Worm (Caenorhabditis elegans) whole organism, midembryonic: Measurements from ENCODE around the gene nlp-78.

ENCODE experiments used
- T22C8.4 ChIP-seq: fragments of 200-800 bp; sonication (Bioruptor generic); IDR thresholded peaks from 2 replicates; pipeline ENCODE4 v1.3.6; 2022; ENCODE audit warnings: missing genetic modification characterization, missing compliant biosample characterization
- cog-1 ChIP-seq: sonication (generic microtip); optimal IDR thresholded peaks from 2 replicates; lab custom pipeline; 2016; ENCODE audit warnings: missing genetic modification characterization, missing compliant biosample characterization
- flt-1 ChIP-seq: fragments of 200-800 bp; sonication (Bioruptor generic); IDR thresholded peaks from 2 replicates; pipeline ENCODE4 v1.3.6; 2022; ENCODE audit warnings: missing genetic modification characterization, missing compliant biosample characterization
- klf-2 ChIP-seq: fragments of 200-800 bp; sonication (Bioruptor generic); conservative IDR thresholded peaks from 2 replicates; pipeline ENCODE4 v1.3.6; 2022; ENCODE audit warnings: missing genetic modification reagents, missing genetic modification characterization, missing compliant biosample characterization
- med-1 ChIP-seq: sonication (generic microtip); optimal IDR thresholded peaks from 2 replicates; lab custom pipeline; 2017; ENCODE audit warnings: missing genetic modification characterization, mild to moderate bottlenecking, missing compliant biosample characterization, antibody characterized with exemption, missing genetic modification reagents; ENCODE audit not compliant: insufficient read depth
- ref-1 ChIP-seq: fragments of 200-800 bp; sonication (Bioruptor generic); conservative IDR thresholded peaks from 2 replicates; pipeline ENCODE4 v1.3.6; 2022; ENCODE audit warnings: missing genetic modification reagents, missing genetic modification characterization, missing compliant biosample characterization
- tab-1 ChIP-seq: fragments of 200-800 bp; sonication (Bioruptor generic); IDR thresholded peaks from 2 replicates; pipeline ENCODE4 v1.3.6; 2022; ENCODE audit warnings: missing genetic modification characterization, missing compliant biosample characterization
- ztf-23 ChIP-seq: fragments of 200-800 bp; sonication (Bioruptor generic); IDR thresholded peaks from 2 replicates; pipeline ENCODE4 v1.3.6; 2022; ENCODE audit warnings: missing genetic modification reagents, missing genetic modification characterization, missing compliant biosample characterization
- ztf-29 ChIP-seq: fragments of 200-800 bp; sonication (Bioruptor generic); IDR thresholded peaks from 2 replicates; pipeline ENCODE4 v1.3.6; 2022; ENCODE audit warnings: missing genetic modification reagents, missing genetic modification characterization, missing compliant biosample characterization

Gene nlp-78

ce11 chrII:9169450-9169960 is 33.5 kb downstream of the nlp-78 start, which contains the start of gene dpl-1:
Gene dpl-1 (plus strand): TSS chrII:9169910.
- TF ChIP-seq flt-1 (GFP tag; lab: Robert Waterston, UW) = no peak
- no peak for TF ChIP-seq ref-1 (GFP tag; lab: Robert Waterston, UW)
- TF ChIP-seq T22C8.4 = no peak
- no peak for TF ChIP-seq ztf-29 (GFP tag; lab: Robert Waterston, UW)
- no peak for TF ChIP-seq klf-2
- TF ChIP-seq med-1 = no peak
- TF ChIP-seq tab-1 (GFP tag; lab: Robert Waterston, UW) = no peak
- no peak for TF ChIP-seq ztf-23 (GFP tag; lab: Robert Waterston, UW)
- no peak for TF ChIP-seq cog-1

- no peak for TF ChIP-seq ztf-23 (GFP tag; lab: Robert Waterston, UW)
- TF ChIP-seq klf-2 = no peak
- no peak for TF ChIP-seq T22C8.4
- no peak for TF ChIP-seq ztf-29 (GFP tag; lab: Robert Waterston, UW)
- TF ChIP-seq ref-1 (GFP tag; lab: Robert Waterston, UW) = no peak
- TF ChIP-seq tab-1 (GFP tag; lab: Robert Waterston, UW) = no peak
- no peak for TF ChIP-seq flt-1 (GFP tag; lab: Robert Waterston, UW)
- TF ChIP-seq med-1 = no peak
These were observed 34.1 kb downstream of the nlp-78 start for ce11 chrII:9170048-9170447.

ce11 chrII:9170851-9171250 is 34.9 kb downstream of the nlp-78 start:
- TF ChIP-seq ztf-29 (GFP tag; lab: Robert Waterston, UW) (no peak), ztf-23 (GFP tag; lab: Robert Waterston, UW) (no peak), med-1 (no peak), flt-1 (GFP tag; lab: Robert Waterston, UW) (no peak), ref-1 (GFP tag; lab: Robert Waterston, UW) (no peak), tab-1 (GFP tag; lab: Robert Waterston, UW) (no peak), T22C8.4 (no peak), klf-2 (no peak), cog-1 (no peak)

- TF ChIP-seq ref-1 (GFP tag; lab: Robert Waterston, UW) (no peak), med-1 (no peak), flt-1 (GFP tag; lab: Robert Waterston, UW) (no peak), ztf-23 (GFP tag; lab: Robert Waterston, UW) (no peak), T22C8.4 (no peak), ztf-29 (GFP tag; lab: Robert Waterston, UW) (no peak), tab-1 (GFP tag; lab: Robert Waterston, UW) (no peak), cog-1 (no peak), klf-2 (no peak)
These were observed 35.6 kb downstream of the nlp-78 start for ce11 chrII:9171466-9172187.

ce11 chrII:9172849-9173248 is 36.9 kb downstream of the nlp-78 start, which contains the start of gene T23G7.2:
Gene T23G7.2 (minus strand): TSS chrII:9172949.
- TF ChIP-seq tab-1 (GFP tag; lab: Robert Waterston, UW) = no peak
- TF ChIP-seq cog-1 = no peak
- no peak for TF ChIP-seq med-1
- no peak for TF ChIP-seq klf-2
- no peak for TF ChIP-seq ztf-23 (GFP tag; lab: Robert Waterston, UW)
- no peak for TF ChIP-seq ztf-29 (GFP tag; lab: Robert Waterston, UW)
- TF ChIP-seq T22C8.4 = no peak
- no peak for TF ChIP-seq flt-1 (GFP tag; lab: Robert Waterston, UW)
- TF ChIP-seq ref-1 (GFP tag; lab: Robert Waterston, UW) = no peak

- TF ChIP-seq ztf-23 (GFP tag; lab: Robert Waterston, UW) (no peak), med-1 (no peak), ztf-29 (GFP tag; lab: Robert Waterston, UW) (no peak), flt-1 (GFP tag; lab: Robert Waterston, UW) (no peak), tab-1 (GFP tag; lab: Robert Waterston, UW) (no peak), cog-1 (no peak), klf-2 (no peak), T22C8.4 (no peak), ref-1 (GFP tag; lab: Robert Waterston, UW) (no peak)
These were observed 37.5 kb downstream of the nlp-78 start for ce11 chrII:9173471-9173870.

- TF ChIP-seq cog-1 (no peak), flt-1 (GFP tag; lab: Robert Waterston, UW) (no peak), T22C8.4 (no peak), tab-1 (GFP tag; lab: Robert Waterston, UW) (no peak), klf-2 (no peak), ztf-29 (GFP tag; lab: Robert Waterston, UW) (no peak), ref-1 (GFP tag; lab: Robert Waterston, UW) (no peak), med-1 (no peak)
These were observed 40.5 kb downstream of the nlp-78 start for ce11 chrII:9176523-9176922.

ce11 chrII:9177080-9177479 is 41.1 kb downstream of the nlp-78 start, which contains the start of the genes sec-5 and pir-1:
Gene sec-5 (minus strand): TSS chrII:9177152.
Gene pir-1 (plus strand): TSS chrII:9177300.
- no peak for TF ChIP-seq T22C8.4
- 0 out of 2 replicates have a peak, but pooled peaks have one; percentile 26 for TF ChIP-seq flt-1 (GFP tag; lab: Robert Waterston, UW)

ce11 chrII:9178811-9179210 is 42.8 kb downstream of the nlp-78 start:
- TF ChIP-seq med-1 (no peak), ztf-23 (GFP tag; lab: Robert Waterston, UW) (no peak), tab-1 (GFP tag; lab: Robert Waterston, UW) (peak; percentile 61; the same call in 1 of the 2 replicates), ref-1 (GFP tag; lab: Robert Waterston, UW) (no peak)

- no peak for TF ChIP-seq T22C8.4
- TF ChIP-seq med-1 = no peak
- no peak for TF ChIP-seq ztf-29 (GFP tag; lab: Robert Waterston, UW)
- TF ChIP-seq ref-1 (GFP tag; lab: Robert Waterston, UW) = no peak
- TF ChIP-seq ztf-23 (GFP tag; lab: Robert Waterston, UW) = no peak
- no peak for TF ChIP-seq klf-2
- TF ChIP-seq cog-1 = no peak
- TF ChIP-seq flt-1 (GFP tag; lab: Robert Waterston, UW) = no peak
- TF ChIP-seq tab-1 (GFP tag; lab: Robert Waterston, UW) = no peak
These were observed 45.2 kb downstream of the nlp-78 start for ce11 chrII:9181155-9181554.
